Worm (Caenorhabditis elegans): ENCODE results near the gene str-138.
A peak's percentile ranks its signal among the peaks of the same experiment; 100 is the strongest.

str-138 gene

DNA sequence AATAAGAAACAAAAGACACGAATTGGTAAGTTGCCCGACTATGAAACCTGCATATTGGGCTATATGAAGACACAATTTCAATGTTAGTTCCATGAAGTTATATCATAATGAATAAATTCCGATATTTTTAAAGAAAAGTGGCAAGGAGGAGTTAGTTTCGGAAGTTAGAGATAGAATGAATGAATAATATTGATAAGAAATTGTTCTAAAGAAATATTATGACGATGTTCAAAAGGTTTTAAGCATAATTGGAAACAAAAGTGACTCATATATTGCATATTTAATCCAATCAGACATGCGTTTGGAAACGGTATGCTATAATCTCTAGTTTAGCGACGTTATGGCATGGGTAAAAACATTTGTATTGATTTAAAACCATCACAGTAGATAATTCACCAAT lies 11.2 kb downstream of the str-138 start, which contains the start of gene str-143:
str-143 (minus strand) TSS at position 101 of the 400 bp plus-strand sequence.
- no peak for TF ChIP-seq xbp-1 (tag; optimal IDR thresholded peaks at IDR 0.05)
- TF ChIP-seq unc-62 (GFP tag; optimal IDR thresholded peaks at IDR 0.05), result no peak

DNA sequence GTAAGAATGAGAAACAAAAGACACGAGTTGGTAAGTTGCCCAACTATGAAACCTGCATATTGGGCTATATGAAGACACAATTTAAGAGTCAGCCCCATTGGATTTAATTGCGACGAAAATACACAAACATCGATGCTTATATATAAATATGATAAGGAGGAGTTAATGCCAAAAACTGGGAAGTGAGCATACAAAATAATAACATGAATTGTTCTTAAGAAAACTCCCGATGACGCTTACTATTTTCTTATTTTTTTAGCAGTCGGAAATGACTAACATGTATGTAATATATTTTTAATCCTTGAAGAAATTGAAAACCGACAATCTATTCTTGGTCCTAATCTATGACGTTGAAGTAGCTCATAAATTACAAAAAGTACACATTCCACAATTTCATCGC lies 13.6 kb downstream of the str-138 start, which contains the start of gene str-144:
str-144 (minus strand) TSS at position 101 of the 400 bp plus-strand sequence.
- TF ChIP-seq ceh-82 (tag; optimal IDR thresholded peaks at IDR 0.05) (no peak), dsc-1 (tag; optimal IDR thresholded peaks at IDR 0.05) (peak; percentile 15)

DNA sequence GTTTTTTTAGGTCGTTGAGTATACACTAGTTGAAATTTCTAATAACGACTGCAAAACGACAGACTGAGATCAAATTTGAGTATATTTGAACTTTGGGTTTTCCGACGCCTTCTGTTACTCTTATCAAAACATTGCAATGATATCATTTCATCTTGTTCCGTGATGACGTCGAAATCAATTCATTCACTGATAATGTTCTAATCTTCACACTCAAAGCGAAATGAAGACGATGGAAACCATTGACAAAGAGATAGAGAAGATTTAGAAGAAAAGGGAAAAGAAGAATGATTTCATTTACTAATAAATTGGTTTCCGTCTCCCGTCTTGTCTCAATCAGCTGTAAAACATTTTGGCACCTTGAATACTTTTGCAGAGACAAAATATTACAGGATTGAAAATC lies 14.7 kb downstream of the str-138 start:
- peak in 5 of 6 experiments; percentile 78 to 89 (median 86) for TF ChIP-seq elt-3 (tag; optimal IDR thresholded peaks at IDR 0.05)
- TF ChIP-seq hlh-4 (tag; optimal IDR thresholded peaks at IDR 0.05), result no peak
- no peak for TF ChIP-seq isw-1 (GFP tag; IDR thresholded peaks at IDR 0.05)
- TF ChIP-seq pqm-1 (tag; optimal IDR thresholded peaks at IDR 0.05), result no peak
- no peak for TF ChIP-seq ets-5 (GFP tag; IDR thresholded peaks at IDR 0.05)
- peak; percentile 89 for TF ChIP-seq blmp-1 (tag; optimal IDR thresholded peaks at IDR 0.05)
- TF ChIP-seq nhr-85 (tag), result peak; percentile 85
- peak; percentile 29 for TF ChIP-seq nhr-20 (tag; optimal IDR thresholded peaks at IDR 0.05)
- TF ChIP-seq dsc-1 (tag; optimal IDR thresholded peaks at IDR 0.05), result peak; percentile 56

DNA sequence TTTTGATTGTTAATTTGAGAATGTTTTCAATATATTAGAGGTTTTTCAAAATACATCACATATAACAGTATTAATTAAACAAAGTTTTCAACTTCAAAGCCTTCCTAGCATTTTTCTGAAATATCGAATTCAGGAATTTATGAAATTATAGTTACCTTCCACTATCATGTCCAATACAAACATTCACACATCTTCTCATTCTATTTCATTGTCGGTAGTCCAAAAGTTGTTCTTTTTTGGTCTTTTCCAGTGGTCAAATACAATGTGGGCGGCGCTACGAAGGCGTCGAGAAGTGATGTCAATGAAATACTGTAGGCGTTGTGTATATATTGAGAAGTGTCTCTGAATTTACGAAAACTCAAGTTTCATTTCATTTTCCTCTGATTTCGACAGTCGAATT lies 17.3 kb downstream of the str-138 start, which contains the start of gene catp-3:
catp-3 (plus strand) TSS at position 301 of the 400 bp plus-strand sequence.
- TF ChIP-seq xbp-1 (tag; optimal IDR thresholded peaks at IDR 0.05), result no peak
- TF ChIP-seq nhr-47 (tag; optimal IDR thresholded peaks at IDR 0.05), result no peak
- no peak for TF ChIP-seq lin-15B (tag; optimal IDR thresholded peaks at IDR 0.05)
- no peak for TF ChIP-seq sptf-1 (tag; optimal IDR thresholded peaks at IDR 0.05)
- no peak for TF ChIP-seq C34B4.2 (tag; optimal IDR thresholded peaks at IDR 0.05)
- no peak for TF ChIP-seq snu-23 (GFP tag; optimal IDR thresholded peaks at IDR 0.05)
- TF ChIP-seq nhr-28 (tag; optimal IDR thresholded peaks at IDR 0.05), result no peak
- TF ChIP-seq isw-1 (GFP tag; IDR thresholded peaks at IDR 0.05), result no peak
- no peak for TF ChIP-seq zag-1 (tag; optimal IDR thresholded peaks at IDR 0.05)
- TF ChIP-seq unc-30 (tag; optimal IDR thresholded peaks at IDR 0.05), result no peak
- no peak for TF ChIP-seq lsy-2 (tag; optimal IDR thresholded peaks at IDR 0.05)
- no peak for TF ChIP-seq hpl-2 (GFP tag; optimal IDR thresholded peaks at IDR 0.05)
- no peak for TF ChIP-seq egl-27 (tag; optimal IDR thresholded peaks at IDR 0.05)
- no peak for TF ChIP-seq mep-1 (tag; optimal IDR thresholded peaks at IDR 0.05)
- no peak for TF ChIP-seq F16B12.6 (tag; optimal IDR thresholded peaks at IDR 0.05)
- no peak for TF ChIP-seq fkh-8 (tag; optimal IDR thresholded peaks at IDR 0.05)
- no peak for TF ChIP-seq skn-1 (tag; optimal IDR thresholded peaks at IDR 0.05)
- no peak for TF ChIP-seq vab-15 (tag; optimal IDR thresholded peaks at IDR 0.05)
- no peak for TF ChIP-seq lin-35 (GFP tag; optimal IDR thresholded peaks at IDR 0.05)
- TF ChIP-seq mab-9 (GFP tag; IDR thresholded peaks at IDR 0.05), result no peak

DNA sequence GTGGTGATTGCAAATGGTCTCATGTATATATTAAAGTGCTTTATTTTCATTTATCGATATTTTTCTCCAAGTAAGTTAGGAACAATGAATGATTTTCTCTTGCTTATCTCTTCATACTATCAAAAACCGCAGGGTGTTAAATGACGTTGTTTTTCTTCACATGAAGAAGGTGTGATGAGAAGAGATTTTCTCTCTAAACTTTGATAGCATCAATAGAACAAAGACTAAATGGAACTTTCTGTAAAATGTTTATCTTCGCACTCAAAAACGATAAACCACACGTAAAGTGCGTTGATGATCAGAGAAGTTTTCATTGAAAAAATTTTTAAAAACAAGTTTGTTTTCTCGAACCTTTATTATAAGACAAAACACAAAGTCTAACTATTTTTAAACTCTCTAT lies 21.4 kb downstream of the str-138 start:
- TF ChIP-seq nhr-20 (tag; optimal IDR thresholded peaks at IDR 0.05), result peak; percentile 65
- TF ChIP-seq isw-1 (GFP tag; IDR thresholded peaks at IDR 0.05), result no peak
- TF ChIP-seq elt-2 (tag; optimal IDR thresholded peaks at IDR 0.05), result no peak
- no peak for TF ChIP-seq hpl-2 (GFP tag; optimal IDR thresholded peaks at IDR 0.05)
- TF ChIP-seq nhr-90 (tag; optimal IDR thresholded peaks at IDR 0.05; ENCODE audit: poor library complexity), result peak; percentile 29
- TF ChIP-seq ces-1 (GFP tag; optimal IDR thresholded peaks at IDR 0.05), result no peak
- TF ChIP-seq nhr-85 (tag), result peak; percentile 86
- peak in 5 of 6 experiments; percentile 8 to 54 (median 38) for TF ChIP-seq elt-3 (tag; optimal IDR thresholded peaks at IDR 0.05)
- no peak for TF ChIP-seq nhr-76 (tag; optimal IDR thresholded peaks at IDR 0.05)
- no peak for TF ChIP-seq pax-3 (tag; optimal IDR thresholded peaks at IDR 0.05)
- no peak for TF ChIP-seq lsy-2 (tag; optimal IDR thresholded peaks at IDR 0.05)
- no peak for TF ChIP-seq C04F5.9 (tag; optimal IDR thresholded peaks at IDR 0.05)
- peak; percentile 27 for TF ChIP-seq blmp-1 (tag; optimal IDR thresholded peaks at IDR 0.05)
- TF ChIP-seq fos-1 (tag; optimal IDR thresholded peaks at IDR 0.05), result no peak
- TF ChIP-seq fkh-8 (tag; optimal IDR thresholded peaks at IDR 0.05), result no peak
- peak; percentile 56 for TF ChIP-seq nhr-71 (tag; optimal IDR thresholded peaks at IDR 0.05)
- TF ChIP-seq ceh-88 (GFP tag; IDR thresholded peaks at IDR 0.05), result no peak
- no peak for TF ChIP-seq nhr-12 (tag; optimal IDR thresholded peaks at IDR 0.05)
- no peak for TF ChIP-seq tlp-1 (tag; optimal IDR thresholded peaks at IDR 0.05)
- TF ChIP-seq dpl-1 (GFP tag; optimal IDR thresholded peaks at IDR 0.05), result no peak
- no peak for TF ChIP-seq Y116A8C.19 (tag; optimal IDR thresholded peaks at IDR 0.05; ENCODE audit: borderline replicate concordance)
- TF ChIP-seq nhr-19 (GFP tag; conservative IDR thresholded peaks at IDR 0.05), result peak; percentile 25
- no peak for TF ChIP-seq mep-1 (tag; optimal IDR thresholded peaks at IDR 0.05)
- no peak for TF ChIP-seq ama-1 (optimal IDR thresholded peaks at IDR 0.05)
- TF ChIP-seq nhr-47 (tag; optimal IDR thresholded peaks at IDR 0.05), result no peak
- TF ChIP-seq ets-5 (GFP tag; IDR thresholded peaks at IDR 0.05), result no peak
- TF ChIP-seq mab-9 (GFP tag; IDR thresholded peaks at IDR 0.05), result no peak
- TF ChIP-seq skn-1 (tag; optimal IDR thresholded peaks at IDR 0.05), result no peak

Data from whole organism, L1 larva.